Worm (Caenorhabditis elegans): ENCODE measurements around the gene srlf-18.

srlf-18 gene

DNA sequence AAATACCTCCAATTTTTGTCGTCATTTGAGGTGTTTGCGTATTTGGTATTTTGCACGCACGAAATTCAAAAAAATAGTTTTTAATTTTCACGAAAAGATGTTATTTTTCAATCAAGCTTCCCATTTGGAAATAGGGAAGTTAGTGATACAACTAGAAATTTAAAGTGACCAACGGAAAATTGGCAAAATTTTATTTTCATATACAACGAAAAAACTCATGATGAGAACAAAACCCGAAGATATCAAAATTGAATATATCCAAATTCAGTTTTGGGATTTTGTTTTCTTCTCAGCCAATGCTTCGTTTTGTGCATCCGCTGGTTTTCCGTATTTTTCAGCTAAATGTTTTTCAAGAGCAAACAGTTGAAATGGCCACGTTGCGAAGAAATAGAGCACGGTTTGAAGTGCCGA, 44.7 kb upstream of the srlf-18 start (continued):
- TF ChIP-seq snpc-1.3 (tag; optimal IDR thresholded peaks at IDR 0.05; ENCODE audit: insufficient read depth) (peak; percentile 26), somi-1 (GFP tag; optimal IDR thresholded peaks at IDR 0.05) (no peak), ets-4 (GFP tag; optimal IDR thresholded peaks at IDR 0.05) (no peak), F57C9.4 (tag; optimal IDR thresholded peaks at IDR 0.05) (peak; percentile 76), cebp-1 (GFP tag; IDR thresholded peaks at IDR 0.05) (no peak), cebp-1 (tag; optimal IDR thresholded peaks at IDR 0.05) (peak; percentile 28), Y56A3A.18 (GFP tag; IDR thresholded peaks at IDR 0.05) (0 out of 2 replicates have a peak, but pooled peaks have one; percentile 49), let-607 (tag; optimal IDR thresholded peaks at IDR 0.05) (no peak), rpc-1 (optimal IDR thresholded peaks at IDR 0.05) (no peak), rpc-1 (tag; optimal IDR thresholded peaks at IDR 0.05) (no peak), egl-44 (GFP tag; IDR thresholded peaks at IDR 0.05) (no peak), T26A5.8 (tag; optimal IDR thresholded peaks at IDR 0.05) (peak; percentile 59), snpc-3.4 (tag; optimal IDR thresholded peaks at IDR 0.05) (peak; percentile 53), hsf-1 (GFP tag; IDR thresholded peaks at IDR 0.05) (peak; percentile 74), hmg-20 (GFP tag; IDR thresholded peaks at IDR 0.05) (no peak), ama-1 (optimal IDR thresholded peaks at IDR 0.05) (no peak), ama-1 (GFP tag; optimal IDR thresholded peaks at IDR 0.05) (peak in 1 of 2 experiments; percentile 63), ceh-40 (GFP tag; IDR thresholded peaks at IDR 0.05) (0 out of 2 replicates have a peak, but pooled peaks have one; percentile 14), Y53G8AR.9 (GFP tag; conservative IDR thresholded peaks at IDR 0.05) (no peak; the same call in 1 of the 2 replicates), C06A6.2 (GFP tag; conservative IDR thresholded peaks at IDR 0.05) (no peak), pha-4 (tag; optimal IDR thresholded peaks at IDR 0.05) (no peak), ZK185.1 (tag; optimal IDR thresholded peaks at IDR 0.05; ENCODE audit: poor library complexity, severe bottlenecking) (no peak), nhr-27 (tag; optimal IDR thresholded peaks at IDR 0.05) (peak; percentile 75), nfyb-1 (GFP tag; IDR thresholded peaks at IDR 0.05) (peak; percentile 21; the same call in 1 of the 2 replicates), Y95B8A.8 (GFP tag; IDR thresholded peaks at IDR 0.05) (0 out of 2 replicates have a peak, but pooled peaks have one; percentile 50), D2030.7 (GFP tag; IDR thresholded peaks at IDR 0.05) (peak; percentile 33; the same call in 1 of the 2 replicates), lag-1 (GFP tag; IDR thresholded peaks at IDR 0.05) (no peak), ztf-26 (tag; optimal IDR thresholded peaks at IDR 0.05) (peak; percentile 2), B0019.2 (GFP tag; conservative IDR thresholded peaks at IDR 0.05) (no peak), nhr-179 (tag; optimal IDR thresholded peaks at IDR 0.05) (no peak)

DNA sequence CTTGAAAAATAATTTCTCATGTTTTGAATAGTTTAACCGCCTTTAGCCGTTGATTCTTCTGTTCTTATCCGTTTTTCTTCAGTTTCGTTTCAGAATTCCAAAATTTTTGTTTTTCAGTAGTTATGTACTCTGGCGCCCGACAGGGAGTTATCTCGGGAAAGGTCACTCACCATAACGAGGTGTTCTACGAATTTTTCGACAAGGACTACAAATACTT, 41.9 kb upstream of the srlf-18 start, which contains the start of gene F01G4.4:
TSS of gene F01G4.4 (plus strand) at position 118 of the 217 bp plus-strand sequence.
- TF ChIP-seq let-607 (tag; optimal IDR thresholded peaks at IDR 0.05) (no peak), F57A8.1 (GFP tag; optimal IDR thresholded peaks at IDR 0.05) (no peak)

ce11 chrIV:11142314-11143227, 41.3 kb upstream of the srlf-18 start, which contains the start of gene skih-2:
TSS of gene skih-2 (minus strand) at chrIV:11142364.
- no peak for TF ChIP-seq tlf-1 (GFP tag; optimal IDR thresholded peaks at IDR 0.05)
- TF ChIP-seq rpc-1 (optimal IDR thresholded peaks at IDR 0.05) = no peak
- TF ChIP-seq rpc-1 (tag; optimal IDR thresholded peaks at IDR 0.05) = no peak
- TF ChIP-seq B0019.2 (GFP tag; conservative IDR thresholded peaks at IDR 0.05) = no peak
- TF ChIP-seq madf-6 (GFP tag; IDR thresholded peaks at IDR 0.05) = peak; percentile 95
- TF ChIP-seq rcor-1 (GFP tag; IDR thresholded peaks at IDR 0.05) = peak; percentile 30; the same call in 1 of the 2 replicates
- TF ChIP-seq K11D2.4 (GFP tag; IDR thresholded peaks at IDR 0.05) = no peak
- no peak for TF ChIP-seq nhr-179 (tag; optimal IDR thresholded peaks at IDR 0.05)
- no peak for TF ChIP-seq bed-1 (GFP tag; IDR thresholded peaks at IDR 0.05)
- no peak for TF ChIP-seq T07F8.4 (tag; optimal IDR thresholded peaks at IDR 0.05)
- TF ChIP-seq let-526 (GFP tag; IDR thresholded peaks at IDR 0.05) = no peak
- TF ChIP-seq lin-40 (tag; optimal IDR thresholded peaks at IDR 0.05) = no peak
- no peak for TF ChIP-seq nhr-120 (GFP tag; IDR thresholded peaks at IDR 0.05)
- TF ChIP-seq bed-2 (GFP tag; IDR thresholded peaks at IDR 0.05) = no peak
- TF ChIP-seq rec-8 (tag; optimal IDR thresholded peaks at IDR 0.05) = no peak
- no peak for TF ChIP-seq F52B5.7 (tag; optimal IDR thresholded peaks at IDR 0.05)
- TF ChIP-seq ztf-3 (GFP tag; optimal IDR thresholded peaks at IDR 0.05) = no peak
- TF ChIP-seq tbp1 (GFP tag; optimal IDR thresholded peaks at IDR 0.05) = no peak
- no peak for TF ChIP-seq ceh-79 (tag; optimal IDR thresholded peaks at IDR 0.05)
- TF ChIP-seq Y95B8A.8 (GFP tag; IDR thresholded peaks at IDR 0.05) = no peak
